Worm (Caenorhabditis elegans): ENCODE measurements around the gene Y69A2AR.31.
"Not testable (repeated sequence)": the region's sequence is repeated elsewhere in the genome, so short reads cannot be mapped to it uniquely, and the experiment has no call there.

Y69A2AR.31 gene

DNA sequence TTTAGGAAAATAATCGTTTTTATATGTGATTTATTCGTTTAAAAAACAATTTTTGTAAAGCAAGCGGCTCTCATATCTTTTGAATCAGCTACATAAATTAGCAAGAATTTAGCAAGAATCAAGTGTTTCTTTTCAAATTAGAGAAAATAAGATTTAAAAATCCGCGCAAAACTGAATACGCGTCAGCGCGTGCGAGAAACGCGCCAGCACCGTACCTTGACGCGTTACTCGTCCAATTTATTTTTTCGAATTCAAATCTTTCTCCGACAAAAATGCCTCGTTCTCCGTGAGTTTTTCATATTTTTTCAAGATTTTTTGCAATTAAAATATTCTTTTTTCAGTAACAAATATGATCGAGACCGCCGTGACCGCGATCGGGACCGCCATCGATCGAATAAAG, 12.5 kb upstream of the Y69A2AR.31 start, which contains the start of gene Y94H6A.3 (continued):
- TF ChIP-seq mes-2 (tag; optimal IDR thresholded peaks at IDR 0.05; ENCODE audit: poor library complexity, severe bottlenecking) = peak; percentile 91
- TF ChIP-seq dmd-6 (GFP tag; IDR thresholded peaks at IDR 0.05) = peak; percentile 80
- TF ChIP-seq nhr-102 (tag; optimal IDR thresholded peaks at IDR 0.05) = peak; percentile 68
- TF ChIP-seq hif-1 (tag; optimal IDR thresholded peaks at IDR 0.05) = peak in 1 of 2 experiments; percentile 66
- peak; percentile 74 for TF ChIP-seq ceh-20 (GFP tag; IDR thresholded peaks at IDR 0.05)
- peak; percentile 65 for TF ChIP-seq duxl-1 (tag; optimal IDR thresholded peaks at IDR 0.05; ENCODE audit: poor library complexity)
- peak; percentile 95 for TF ChIP-seq Y48G9A.11 (GFP tag; IDR thresholded peaks at IDR 0.05)
- TF ChIP-seq nhr-6 (tag; optimal IDR thresholded peaks at IDR 0.05) = peak; percentile 77
- no peak for TF ChIP-seq snpc-4 (tag; optimal IDR thresholded peaks at IDR 0.05)
- TF ChIP-seq D1046.2 (GFP tag; IDR thresholded peaks at IDR 0.05) = no peak
- TF ChIP-seq gei-8 (GFP tag; optimal IDR thresholded peaks at IDR 0.05) = no peak
- no peak for TF ChIP-seq dmd-8 (GFP tag; IDR thresholded peaks at IDR 0.05)
- peak; percentile 78; the same call in 1 of the 2 replicates for TF ChIP-seq zfp-3 (GFP tag; conservative IDR thresholded peaks at IDR 0.05)
- peak; percentile 16 for TF ChIP-seq nhr-48 (tag; optimal IDR thresholded peaks at IDR 0.05)
- peak; percentile 74 for TF ChIP-seq hlh-30 (tag; optimal IDR thresholded peaks at IDR 0.05; ENCODE audit: insufficient read depth)
- peak; percentile 50 for TF ChIP-seq spr-3 (GFP tag; optimal IDR thresholded peaks at IDR 0.05)
- TF ChIP-seq daf-12 (tag; optimal IDR thresholded peaks at IDR 0.05) = no peak
- 0 out of 2 replicates have a peak, but pooled peaks have one; percentile 43 for TF ChIP-seq php-3 (GFP tag; IDR thresholded peaks at IDR 0.05)
- TF ChIP-seq madf-9 (GFP tag; conservative IDR thresholded peaks at IDR 0.05) = 0 out of 2 replicates have a peak, but pooled peaks have one; percentile 20
- 0 out of 2 replicates have a peak, but pooled peaks have one; percentile 33 for TF ChIP-seq arid-1 (GFP tag; conservative IDR thresholded peaks at IDR 0.05)
- no peak for TF ChIP-seq egl-27 (tag; optimal IDR thresholded peaks at IDR 0.05)
- peak; percentile 98 for TF ChIP-seq dpl-1 (GFP tag; optimal IDR thresholded peaks at IDR 0.05)
- TF ChIP-seq hlh-11 (tag; optimal IDR thresholded peaks at IDR 0.05) = peak; percentile 64
- peak; percentile 91 for TF ChIP-seq lin-38 (GFP tag; IDR thresholded peaks at IDR 0.05)
- TF ChIP-seq ctbp-1 (GFP tag; IDR thresholded peaks at IDR 0.05) = no peak
- TF ChIP-seq F49E8.2 (tag; optimal IDR thresholded peaks at IDR 0.05; ENCODE audit: borderline replicate concordance) = peak; percentile 44
- peak; percentile 67 for TF ChIP-seq spr-1 (tag; optimal IDR thresholded peaks at IDR 0.05)
- peak; percentile 55 for TF ChIP-seq lin-15B (tag; optimal IDR thresholded peaks at IDR 0.05)
- no peak for TF ChIP-seq Y75B8A.6 (GFP tag; IDR thresholded peaks at IDR 0.05)
- TF ChIP-seq snpc-1.2 (GFP tag; IDR thresholded peaks at IDR 0.05) = peak; percentile 60; the same call in 1 of the 2 replicates
- TF ChIP-seq fos-1 (tag; optimal IDR thresholded peaks at IDR 0.05) = no peak
- TF ChIP-seq mxl-3 (GFP tag; optimal IDR thresholded peaks at IDR 0.05) = no peak
- peak in 1 of 2 experiments; percentile 79 for TF ChIP-seq unc-62 (GFP tag; optimal IDR thresholded peaks at IDR 0.05 in 1 of 2)
- no peak for TF ChIP-seq unc-62 (tag; optimal IDR thresholded peaks at IDR 0.05)
- peak; percentile 80 for TF ChIP-seq jun-1 (tag; optimal IDR thresholded peaks at IDR 0.05)
- TF ChIP-seq nhr-11 (tag; optimal IDR thresholded peaks at IDR 0.05) = peak; percentile 64
- peak; percentile 56 for TF ChIP-seq F10B5.3 (tag; optimal IDR thresholded peaks at IDR 0.05)
- TF ChIP-seq ztf-7 (tag; optimal IDR thresholded peaks at IDR 0.05) = peak; percentile 44
- TF ChIP-seq lim-7 (GFP tag; IDR thresholded peaks at IDR 0.05) = no peak
- peak; percentile 87 for TF ChIP-seq lin-13 (GFP tag; optimal IDR thresholded peaks at IDR 0.05)
- peak; percentile 31 to 94 for TF ChIP-seq lsy-2 (tag; optimal IDR thresholded peaks at IDR 0.05)

DNA sequence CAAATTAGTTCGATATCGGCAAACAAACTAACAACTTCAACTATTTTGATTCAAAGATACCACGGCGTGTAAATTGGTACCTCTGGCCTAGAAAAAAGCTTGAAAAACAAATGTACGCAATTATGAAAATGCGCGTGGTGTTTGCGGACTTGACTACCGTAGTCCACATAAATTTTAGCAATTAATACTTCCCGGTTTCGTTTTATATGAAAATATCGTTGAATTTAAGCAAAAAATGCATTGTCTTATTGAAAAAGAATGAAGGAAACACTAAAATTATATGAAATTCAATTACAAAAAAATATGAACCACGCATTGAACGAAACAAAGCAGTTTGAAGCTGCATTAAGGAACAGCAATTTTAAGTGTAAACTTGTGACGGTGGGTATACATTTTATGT, 11.1 kb upstream of the Y69A2AR.31 start, which contains the start of gene gpx-4:
gpx-4 (minus strand) TSS at position 101 of the 400 bp plus-strand sequence.
- not testable (repeated sequence) for TF ChIP-seq nhr-10 (tag; optimal IDR thresholded peaks at IDR 0.05); daf-16 (GFP tag; optimal IDR thresholded peaks at IDR 0.05); daf-16 (tag; optimal IDR thresholded peaks at IDR 0.05); zip-2 (tag; optimal IDR thresholded peaks at IDR 0.05)

All from whole organism, L4 larva.